Fruit fly (Drosophila melanogaster) whole organism, prepupa: ENCODE results near the gene enc.

Experiments used
- CG1621 ChIP-seq: fragments of 200-800 bp; sonication (Bioruptor generic); optimal IDR thresholded peaks from 3 replicates; lab custom pipeline; 2018; ENCODE audit warnings: missing biosample characterization, mild to moderate bottlenecking, missing genetic modification characterization
- CG16779 ChIP-seq: fragments of 200-800 bp; sonication (Bioruptor generic); optimal IDR thresholded peaks from 3 replicates; lab custom pipeline; 2017; ENCODE audit warnings: missing biosample characterization, mild to moderate bottlenecking, missing genetic modification characterization
- CG6276 ChIP-seq: fragments of 200-800 bp; sonication (Bioruptor generic); optimal IDR thresholded peaks from 2 replicates; lab custom pipeline; 2017; ENCODE audit warnings: missing biosample characterization, mild to moderate bottlenecking, missing genetic modification characterization
- Eip78C ChIP-seq: fragments of 200-800 bp; sonication (Bioruptor generic); peaks from one replicate; lab custom pipeline; 2016; ENCODE audit warnings: missing biosample characterization, missing genetic modification characterization
- Hr39 ChIP-seq: fragments of 200-800 bp; sonication (Bioruptor generic); optimal IDR thresholded peaks from 2 replicates; lab custom pipeline; 2016; ENCODE audit warnings: missing biosample characterization, missing genetic modification characterization
- Sox102F ChIP-seq: fragments of 200-800 bp; sonication (Bioruptor generic); optimal IDR thresholded peaks from 2 replicates; lab custom pipeline; 2016; ENCODE audit warnings: missing biosample characterization, mild to moderate bottlenecking, missing genetic modification characterization
- pdm3 ChIP-seq: fragments of 200-800 bp; sonication (Bioruptor generic); optimal IDR thresholded peaks from 3 replicates; lab custom pipeline; 2016; ENCODE audit warnings: missing biosample characterization, missing genetic modification characterization

dm6 chr3L:3809943-3810342 is 8.5 kb upstream of the enc start, which contains the start of gene CG32262:
- no peak for TF ChIP-seq Sox102F (GFP tag; lab: Kevin White, UChicago)
- TF ChIP-seq Hr39 (GFP tag; lab: Kevin White, UChicago) = no peak
- TF ChIP-seq CG16779 (tag; lab: Kevin White, UChicago) = no peak
- TF ChIP-seq Eip78C (GFP tag; lab: Kevin White, UChicago) = no peak
- TF ChIP-seq CG1621 = no peak
- no peak for TF ChIP-seq pdm3 (GFP tag; lab: Kevin White, UChicago)
- TF ChIP-seq CG6276 (GFP tag; lab: Kevin White, UChicago) = no peak
